Worm (Caenorhabditis elegans): ENCODE measurements around the gene ZK1290.10.

The ZK1290.10 gene

DNA sequence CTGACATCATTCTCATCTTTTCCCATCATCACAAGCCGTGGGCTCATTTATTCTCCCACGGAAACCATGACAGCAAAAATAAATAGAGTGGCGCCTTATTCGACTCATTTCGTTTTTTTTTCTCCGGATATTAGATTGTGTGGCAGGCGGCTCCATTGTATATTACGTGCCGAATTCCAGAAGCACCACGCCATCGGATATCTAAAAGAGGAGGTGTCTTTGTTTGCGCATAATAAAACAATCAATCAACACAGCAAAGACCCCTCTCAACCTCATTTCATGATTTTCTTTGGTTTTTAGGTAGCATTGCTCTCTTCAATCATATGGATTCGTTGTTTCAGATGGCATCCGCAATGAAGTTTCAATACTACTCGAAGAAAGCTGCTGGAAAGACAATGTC lies 4.7 kb downstream of the ZK1290.10 start, which contains the start of gene tph-1:
TSS of gene tph-1 (plus strand) at position 301 of the 400 bp plus-strand sequence.
- TF ChIP-seq unc-39 (tag; optimal IDR thresholded peaks at IDR 0.05) = no peak
- no peak for TF ChIP-seq nhr-11 (tag; optimal IDR thresholded peaks at IDR 0.05)
- TF ChIP-seq gmeb-1 (tag; optimal IDR thresholded peaks at IDR 0.05) = no peak
- TF ChIP-seq nhr-25 (tag; optimal IDR thresholded peaks at IDR 0.05) = no peak
- no peak for TF ChIP-seq C34F6.9 (tag; optimal IDR thresholded peaks at IDR 0.05)
- no peak for TF ChIP-seq nhr-12 (tag; optimal IDR thresholded peaks at IDR 0.05)
- TF ChIP-seq ztf-4 (tag; optimal IDR thresholded peaks at IDR 0.05) = no peak
- TF ChIP-seq Y55F3AM.14 (GFP tag; optimal IDR thresholded peaks at IDR 0.05) = no peak
- TF ChIP-seq mdl-1 (tag; optimal IDR thresholded peaks at IDR 0.05) = no peak
- no peak for TF ChIP-seq lin-13 (GFP tag; optimal IDR thresholded peaks at IDR 0.05)
- no peak for TF ChIP-seq crh-2 (tag; optimal IDR thresholded peaks at IDR 0.05)
- no peak for TF ChIP-seq sem-4 (tag; optimal IDR thresholded peaks at IDR 0.05)
- TF ChIP-seq nhr-129 (tag; optimal IDR thresholded peaks at IDR 0.05) = no peak
- no peak for TF ChIP-seq ztf-11 (tag; optimal IDR thresholded peaks at IDR 0.05)
- TF ChIP-seq ZK546.5 (tag; optimal IDR thresholded peaks at IDR 0.05) = no peak
- no peak for TF ChIP-seq unc-55 (GFP tag; optimal IDR thresholded peaks at IDR 0.05)
- TF ChIP-seq lin-39 (tag; optimal IDR thresholded peaks at IDR 0.05) = no peak
- no peak for TF ChIP-seq fos-1 (tag; optimal IDR thresholded peaks at IDR 0.05)
- TF ChIP-seq snpc-4 (tag; optimal IDR thresholded peaks at IDR 0.05) = no peak
- no peak for TF ChIP-seq nhr-6 (tag; optimal IDR thresholded peaks at IDR 0.05)

DNA sequence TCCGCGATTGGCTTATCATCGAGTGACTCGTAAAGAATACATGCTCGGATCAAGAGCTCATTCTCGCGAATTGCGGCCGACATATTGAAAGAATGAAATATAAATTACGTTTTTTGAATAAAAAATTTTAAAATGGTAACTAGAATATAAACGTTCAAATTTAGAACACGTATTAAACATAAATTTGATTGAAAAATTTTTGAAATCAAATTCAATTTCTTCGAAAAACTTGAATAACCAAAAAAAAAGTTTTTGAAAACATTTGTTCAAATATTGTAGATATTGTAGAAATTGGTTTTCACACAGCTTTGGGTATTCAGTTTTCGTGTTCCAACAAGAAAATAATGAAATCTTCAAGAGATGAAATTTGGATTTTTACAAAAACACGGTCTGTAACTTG lies 5.7 kb downstream of the ZK1290.10 start, which contains the start of gene fbxa-224:
TSS of gene fbxa-224 (minus strand) at position 101 of the 400 bp plus-strand sequence.
- no peak for TF ChIP-seq mdl-1 (tag; optimal IDR thresholded peaks at IDR 0.05)
- no peak for TF ChIP-seq nhr-237 (tag; optimal IDR thresholded peaks at IDR 0.05)
- TF ChIP-seq lsy-2 (tag; optimal IDR thresholded peaks at IDR 0.05) = no peak
- no peak for TF ChIP-seq nhr-11 (tag; optimal IDR thresholded peaks at IDR 0.05)
- TF ChIP-seq Y55F3AM.14 (GFP tag; optimal IDR thresholded peaks at IDR 0.05) = no peak
- no peak for TF ChIP-seq ztf-1 (GFP tag; conservative IDR thresholded peaks at IDR 0.05)
- TF ChIP-seq F13H6.1 (tag; optimal IDR thresholded peaks at IDR 0.05) = no peak
- no peak for TF ChIP-seq nhr-77 (tag; optimal IDR thresholded peaks at IDR 0.05)
- TF ChIP-seq gmeb-1 (tag; optimal IDR thresholded peaks at IDR 0.05) = no peak
- no peak for TF ChIP-seq unc-62 (GFP tag; optimal IDR thresholded peaks at IDR 0.05)
- no peak for TF ChIP-seq mbf-1 (tag; optimal IDR thresholded peaks at IDR 0.05)
- no peak for TF ChIP-seq nhr-6 (tag; optimal IDR thresholded peaks at IDR 0.05)
- no peak for TF ChIP-seq sma-3 (GFP tag; optimal IDR thresholded peaks at IDR 0.05)
- TF ChIP-seq crh-2 (tag; optimal IDR thresholded peaks at IDR 0.05) = no peak
- TF ChIP-seq alr-1 (tag; optimal IDR thresholded peaks at IDR 0.05) = no peak
- no peak for TF ChIP-seq ama-1 (optimal IDR thresholded peaks at IDR 0.05)
- TF ChIP-seq ZK546.5 (tag; optimal IDR thresholded peaks at IDR 0.05) = no peak
- no peak for TF ChIP-seq unc-55 (GFP tag; optimal IDR thresholded peaks at IDR 0.05)

DNA sequence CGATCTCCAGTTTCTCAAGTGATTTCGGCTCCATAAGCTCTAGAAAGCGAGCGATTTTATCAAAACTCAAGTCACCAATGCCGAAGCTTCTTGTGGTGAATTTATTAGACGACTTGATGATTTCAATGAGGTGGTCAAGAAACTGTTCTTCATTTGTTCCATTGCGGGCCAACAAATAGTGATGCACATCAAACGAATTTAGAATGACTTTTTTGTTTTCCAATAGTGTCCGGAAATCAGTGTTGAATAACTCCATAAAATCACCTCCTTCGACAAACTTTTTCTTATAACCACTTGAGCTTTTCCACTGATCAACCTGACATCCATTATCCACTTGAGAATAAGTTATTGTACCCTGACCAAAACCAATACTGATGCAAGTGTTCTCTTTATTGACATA lies 6.4 kb downstream of the ZK1290.10 start:
- TF ChIP-seq mdl-1 (tag; optimal IDR thresholded peaks at IDR 0.05) (no peak), ztf-4 (tag; optimal IDR thresholded peaks at IDR 0.05) (no peak), mab-5 (tag; optimal IDR thresholded peaks at IDR 0.05) (no peak), gmeb-1 (tag; optimal IDR thresholded peaks at IDR 0.05) (no peak), nhr-237 (tag; optimal IDR thresholded peaks at IDR 0.05) (no peak), dmd-4 (tag; optimal IDR thresholded peaks at IDR 0.05) (no peak), Y55F3AM.14 (GFP tag; optimal IDR thresholded peaks at IDR 0.05) (no peak), nhr-12 (tag; optimal IDR thresholded peaks at IDR 0.05) (no peak), skn-1 (tag; optimal IDR thresholded peaks at IDR 0.05) (no peak), alr-1 (tag; optimal IDR thresholded peaks at IDR 0.05) (no peak), unc-39 (tag; optimal IDR thresholded peaks at IDR 0.05) (no peak), ceh-82 (tag; optimal IDR thresholded peaks at IDR 0.05) (no peak), nhr-21 (tag; optimal IDR thresholded peaks at IDR 0.05) (no peak), crh-2 (tag; optimal IDR thresholded peaks at IDR 0.05) (no peak), nhr-25 (tag; optimal IDR thresholded peaks at IDR 0.05) (no peak), nhr-11 (tag; optimal IDR thresholded peaks at IDR 0.05) (no peak), unc-62 (GFP tag; optimal IDR thresholded peaks at IDR 0.05) (no peak), nhr-77 (tag; optimal IDR thresholded peaks at IDR 0.05) (no peak), unc-55 (GFP tag; optimal IDR thresholded peaks at IDR 0.05) (no peak)

DNA sequence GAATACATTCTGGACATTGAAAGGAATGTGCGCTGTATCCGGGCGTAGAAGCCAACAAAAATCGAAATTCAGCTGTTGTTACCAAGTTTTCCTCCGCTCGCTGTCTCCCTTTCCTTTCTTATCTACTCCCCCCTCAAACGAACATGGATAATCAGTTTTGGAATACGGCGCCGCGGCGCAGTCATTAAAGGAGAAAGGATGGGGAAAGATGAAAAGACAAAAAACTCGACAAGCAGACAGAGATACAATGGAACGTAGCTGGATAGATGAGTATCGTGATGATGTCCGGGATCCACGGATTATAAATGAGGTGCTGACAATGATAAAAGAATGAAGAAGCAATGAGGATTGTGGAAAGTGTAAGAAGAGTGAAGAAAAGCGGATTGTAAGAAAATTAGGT lies 8.3 kb downstream of the ZK1290.10 start:
- no peak for TF ChIP-seq ztf-11 (tag; optimal IDR thresholded peaks at IDR 0.05)
- no peak for TF ChIP-seq aly-2 (tag; optimal IDR thresholded peaks at IDR 0.05)
- no peak for TF ChIP-seq nhr-12 (tag; optimal IDR thresholded peaks at IDR 0.05)
- TF ChIP-seq fos-1 (tag; optimal IDR thresholded peaks at IDR 0.05) = peak; percentile 7
- no peak for TF ChIP-seq nhr-25 (tag; optimal IDR thresholded peaks at IDR 0.05)
- TF ChIP-seq gmeb-1 (tag; optimal IDR thresholded peaks at IDR 0.05) = no peak
- peak; percentile 5 for TF ChIP-seq blmp-1 (tag; optimal IDR thresholded peaks at IDR 0.05; ENCODE audit: insufficient read depth)
- peak; percentile 74 for TF ChIP-seq nhr-21 (tag; optimal IDR thresholded peaks at IDR 0.05)
- no peak for TF ChIP-seq lin-39 (tag; optimal IDR thresholded peaks at IDR 0.05)
- peak; percentile 74 for TF ChIP-seq ama-1 (optimal IDR thresholded peaks at IDR 0.05)
- TF ChIP-seq unc-55 (GFP tag; optimal IDR thresholded peaks at IDR 0.05) = peak; percentile 35
